Fruit fly (Drosophila melanogaster) whole organism, embryonic: ENCODE results near the gene mAChR-C.

Experiments used
- Antp ChIP-seq: fragments of 200-800 bp; sonication (Bioruptor generic); optimal IDR thresholded peaks from 3 replicates; lab custom pipeline; 2016; ENCODE audit warnings: missing biosample characterization, missing genetic modification characterization
- BEAF-32 ChIP-seq: fragments of 200-800 bp; sonication (Bioruptor generic); optimal IDR thresholded peaks from 3 replicates; lab custom pipeline; 2017; ENCODE audit warnings: missing biosample characterization, missing genetic modification characterization, mild to moderate bottlenecking, moderate library complexity, missing genetic modification reagents
- CG10274 ChIP-seq: fragments of 200-800 bp; sonication (Bioruptor generic); optimal IDR thresholded peaks from 3 replicates; lab custom pipeline; 2017; ENCODE audit warnings: missing biosample characterization, mild to moderate bottlenecking, missing genetic modification characterization
- CG10366 ChIP-seq: fragments of 200-800 bp; sonication (Bioruptor generic); IDR thresholded peaks from 2 replicates; pipeline ENCODE4 v1.3.6; 2022; ENCODE audit warnings: missing biosample characterization, missing genetic modification characterization
- CG10959 ChIP-seq: fragments of 200-800 bp; sonication (Bioruptor generic); IDR thresholded peaks from 2 replicates; pipeline ENCODE4 v1.3.6; 2022; ENCODE audit warnings: missing biosample characterization, missing genetic modification characterization
- CG11247 ChIP-seq: fragments of 200-800 bp; sonication (Bioruptor generic); IDR thresholded peaks from 2 replicates; pipeline ENCODE4 v1.3.6; 2022; ENCODE audit warnings: missing biosample characterization, missing genetic modification characterization
- CG12155 ChIP-seq: fragments of 200-800 bp; sonication (Bioruptor generic); optimal IDR thresholded peaks from 3 replicates; lab custom pipeline; 2016; ENCODE audit warnings: missing biosample characterization, missing genetic modification characterization
- CG14050 ChIP-seq: fragments of 200-800 bp; sonication (Bioruptor generic); IDR thresholded peaks from 3 replicates; pipeline ENCODE4 v1.3.6; 2022; ENCODE audit warnings: missing biosample characterization, missing genetic modification characterization
- CG16815 ChIP-seq: fragments of 200-800 bp; sonication (Bioruptor generic); optimal IDR thresholded peaks from 3 replicates; lab custom pipeline; 2017; ENCODE audit warnings: missing biosample characterization, mild to moderate bottlenecking, missing genetic modification characterization
- CG17829 ChIP-seq: fragments of 200-800 bp; optimal IDR thresholded peaks from 2 replicates; lab custom pipeline; 2019; ENCODE audit warnings: missing biosample characterization, mild to moderate bottlenecking, missing genetic modification characterization, moderate library complexity
- CG2120 ChIP-seq: fragments of 200-800 bp; sonication (Bioruptor generic); optimal IDR thresholded peaks from 3 replicates; lab custom pipeline; 2016; ENCODE audit warnings: missing biosample characterization, missing genetic modification characterization
- CG34376 ChIP-seq: fragments of 200-800 bp; sonication (Bioruptor generic); optimal IDR thresholded peaks from 2 replicates; lab custom pipeline; 2018; ENCODE audit warnings: missing biosample characterization, mild to moderate bottlenecking, missing genetic modification characterization
- CG34422 ChIP-seq: fragments of 200-800 bp; sonication (Bioruptor generic); IDR thresholded peaks from 3 replicates; pipeline ENCODE4 v1.3.6; 2022; ENCODE audit warnings: missing biosample characterization, missing genetic modification characterization
- CG5953 ChIP-seq: fragments of 200-800 bp; sonication (Bioruptor generic); IDR thresholded peaks from 2 replicates; pipeline ENCODE4 v1.3.6; 2022; ENCODE audit warnings: missing biosample characterization, missing genetic modification characterization
- CG7839 ChIP-seq: fragments of 200-800 bp; sonication (Bioruptor generic); optimal IDR thresholded peaks from 3 replicates; lab custom pipeline; 2018; ENCODE audit warnings: missing biosample characterization, mild to moderate bottlenecking, missing genetic modification characterization, moderate library complexity
- CG8281 ChIP-seq: fragments of 200-800 bp; sonication (Bioruptor generic); optimal IDR thresholded peaks from 2 replicates; lab custom pipeline; 2018; ENCODE audit warnings: missing biosample characterization, mild to moderate bottlenecking, missing genetic modification characterization, moderate library complexity
- CrebB ChIP-seq: fragments of 200-800 bp; sonication (Bioruptor generic); optimal IDR thresholded peaks from 3 replicates; lab custom pipeline; 2018; ENCODE audit warnings: missing biosample characterization, mild to moderate bottlenecking, missing genetic modification characterization
- Hr51 ChIP-seq, 2 experiments: fragments of 200-800 bp; sonication (Bioruptor generic); optimal IDR thresholded peaks; 2 replicates in 1 of 2; 3 replicates in 1 of 2; lab custom pipeline; 2016 to 2018; ENCODE audit warnings: missing biosample characterization in 2 of 2, missing genetic modification characterization in 2 of 2, mild to moderate bottlenecking in 1 of 2, moderate library complexity in 1 of 2
- Hsf ChIP-seq: fragments of 200-800 bp; sonication (Bioruptor generic); optimal IDR thresholded peaks from 3 replicates; lab custom pipeline; 2016; ENCODE audit warnings: missing biosample characterization, missing genetic modification characterization
- Jarid2 ChIP-seq: fragments of 200-800 bp; sonication (Bioruptor generic); optimal IDR thresholded peaks from 3 replicates; lab custom pipeline; 2017; ENCODE audit warnings: mild to moderate bottlenecking, missing biosample characterization, missing genetic modification reagents, missing genetic modification characterization
- Meics ChIP-seq: fragments of 200-800 bp; sonication (Bioruptor generic); optimal IDR thresholded peaks from 2 replicates; lab custom pipeline; 2017; ENCODE audit warnings: missing biosample characterization, mild to moderate bottlenecking, missing genetic modification characterization
- Mrtf ChIP-seq: fragments of 200-800 bp; sonication (Bioruptor generic); IDR thresholded peaks from 3 replicates; pipeline ENCODE4 v1.3.6; 2022; ENCODE audit warnings: missing biosample characterization, missing genetic modification characterization
- Six4 ChIP-seq: fragments of 200-800 bp; sonication (Bioruptor generic); optimal IDR thresholded peaks from 2 replicates; lab custom pipeline; 2016; ENCODE audit warnings: missing biosample characterization, missing genetic modification characterization
- Sox100B ChIP-seq: fragments of 200-800 bp; sonication (Bioruptor generic); optimal IDR thresholded peaks from 3 replicates; lab custom pipeline; 2018; ENCODE audit warnings: missing biosample characterization, mild to moderate bottlenecking, missing genetic modification characterization
- Trl ChIP-seq, 3 experiments: fragments of >200 bp in 2 of 3; fragments of 200-800 bp in 1 of 3; sonication (Bioruptor generic) in 1 of 3; optimal IDR thresholded peaks; 2 replicates in 1 of 3; 3 replicates in 2 of 3; lab custom pipeline; 2016 to 2017; ENCODE audit warnings: missing biosample characterization in 1 of 3, missing genetic modification characterization in 1 of 3
- ac ChIP-seq: fragments of 200-800 bp; sonication (Bioruptor generic); optimal IDR thresholded peaks from 3 replicates; lab custom pipeline; 2017; ENCODE audit warnings: missing biosample characterization, mild to moderate bottlenecking, missing genetic modification characterization
- amos ChIP-seq: fragments of 200-800 bp; sonication (Bioruptor generic); IDR thresholded peaks from 2 replicates; pipeline ENCODE4 v1.3.6; 2022; ENCODE audit warnings: missing biosample characterization, missing genetic modification characterization; ENCODE audit not compliant: partially characterized antibody
- ato ChIP-seq: fragments of 200-800 bp; sonication (Bioruptor generic); IDR thresholded peaks from 2 replicates; pipeline ENCODE4 v1.3.6; 2022; ENCODE audit warnings: missing biosample characterization, missing genetic modification characterization; ENCODE audit not compliant: partially characterized antibody
- bigmax ChIP-seq: fragments of 200-800 bp; sonication (Bioruptor generic); optimal IDR thresholded peaks from 2 replicates; lab custom pipeline; 2018; ENCODE audit warnings: missing biosample characterization, mild to moderate bottlenecking, missing genetic modification characterization
- bsh ChIP-seq, 2 experiments: fragments of 200-800 bp; sonication (Bioruptor generic); optimal IDR thresholded peaks; 2 replicates each; lab custom pipeline; 2017 to 2018; ENCODE audit warnings: mild to moderate bottlenecking in 2 of 2, missing biosample characterization in 2 of 2, missing genetic modification characterization in 2 of 2, moderate library complexity in 1 of 2
- chinmo ChIP-seq: fragments of 200-800 bp; sonication (Bioruptor generic); IDR thresholded peaks from 4 replicates; pipeline ENCODE4 v1.3.6; 2022; ENCODE audit warnings: missing biosample characterization, missing genetic modification characterization; ENCODE audit not compliant: partially characterized antibody
- danr ChIP-seq: fragments of 200-800 bp; sonication (Bioruptor generic); IDR thresholded peaks from 2 replicates; pipeline ENCODE4 v1.3.6; 2022; ENCODE audit warnings: missing biosample characterization, missing genetic modification characterization
- fd64A ChIP-seq: fragments of 200-800 bp; sonication (Bioruptor generic); optimal IDR thresholded peaks from 3 replicates; lab custom pipeline; 2018; ENCODE audit warnings: missing biosample characterization, mild to moderate bottlenecking, missing genetic modification characterization
- fd96Cb ChIP-seq: fragments of 200-800 bp; sonication (Bioruptor generic); optimal IDR thresholded peaks from 2 replicates; lab custom pipeline; 2018; ENCODE audit warnings: missing biosample characterization, mild to moderate bottlenecking, missing genetic modification characterization, moderate library complexity
- grau ChIP-seq: fragments of 200-800 bp; optimal IDR thresholded peaks from 3 replicates; lab custom pipeline; 2019; ENCODE audit warnings: missing biosample characterization, mild to moderate bottlenecking, missing genetic modification characterization, moderate library complexity
- gro ChIP-seq: fragments of 200-800 bp; sonication (Bioruptor generic); optimal IDR thresholded peaks from 2 replicates; lab custom pipeline; 2016; ENCODE audit warnings: missing biosample characterization, missing genetic modification characterization
- gt ChIP-seq: fragments of 200-800 bp; sonication (Bioruptor generic); IDR thresholded peaks from 2 replicates; pipeline ENCODE4 v1.3.6; 2022; ENCODE audit warnings: missing biosample characterization, missing genetic modification characterization
- inv ChIP-seq: fragments of 200-800 bp; sonication (Bioruptor generic); IDR thresholded peaks from 2 replicates; pipeline ENCODE4 v1.3.6; 2022; ENCODE audit warnings: missing biosample characterization, missing genetic modification characterization; ENCODE audit not compliant: partially characterized antibody
- pho ChIP-seq: fragments of 200-800 bp; sonication (Bioruptor generic); optimal IDR thresholded peaks from 2 replicates; lab custom pipeline; 2016; ENCODE audit warnings: missing biosample characterization, missing genetic modification characterization
- prd ChIP-seq, 3 experiments: fragments of >200 bp in 2 of 3; fragments of 200-800 bp in 1 of 3; sonication (Bioruptor generic) in 1 of 3; optimal IDR thresholded peaks in 2 of 3; IDR thresholded peaks in 1 of 3; 2 replicates in 2 of 3; 3 replicates in 1 of 3; pipeline versions ENCODE4 v1.3.6 to Lab custom; 2017 to 2022; ENCODE audit warnings: missing biosample characterization in 1 of 3, missing genetic modification characterization in 1 of 3
- schlank ChIP-seq: fragments of 200-800 bp; sonication (Bioruptor generic); optimal IDR thresholded peaks from 2 replicates; lab custom pipeline; 2018; ENCODE audit warnings: missing biosample characterization, mild to moderate bottlenecking, missing genetic modification characterization
- seq ChIP-seq: fragments of 200-800 bp; sonication (Bioruptor generic); IDR thresholded peaks from 2 replicates; pipeline ENCODE4 v1.3.6; 2022; ENCODE audit warnings: missing biosample characterization, missing genetic modification characterization
- sisA ChIP-seq: fragments of 200-800 bp; sonication (Bioruptor generic); IDR thresholded peaks from 2 replicates; pipeline ENCODE4 v1.3.6; 2022; ENCODE audit warnings: missing biosample characterization, missing genetic modification characterization
- slbo ChIP-seq: fragments of 200-800 bp; sonication (Bioruptor generic); IDR thresholded peaks from 2 replicates; pipeline ENCODE4 v1.3.6; 2022; ENCODE audit warnings: missing biosample characterization, missing genetic modification characterization
- sna ChIP-seq: fragments of 200-800 bp; sonication (Bioruptor generic); IDR thresholded peaks from 2 replicates; pipeline ENCODE4 v1.3.6; 2022; ENCODE audit warnings: missing biosample characterization, missing genetic modification characterization; ENCODE audit not compliant: partially characterized antibody
- ssp ChIP-seq: fragments of 200-800 bp; sonication (Bioruptor generic); IDR thresholded peaks from 2 replicates; pipeline ENCODE4 v1.3.6; 2022; ENCODE audit warnings: missing biosample characterization, missing genetic modification characterization
- trh ChIP-seq: fragments of 200-800 bp; sonication (Bioruptor generic); optimal IDR thresholded peaks from 2 replicates; lab custom pipeline; 2016; ENCODE audit warnings: missing biosample characterization, missing genetic modification characterization
- wor ChIP-seq: fragments of 200-800 bp; sonication (Bioruptor generic); IDR thresholded peaks from 2 replicates; pipeline ENCODE4 v1.3.6; 2022; ENCODE audit warnings: missing biosample characterization, missing genetic modification characterization

Gene mAChR-C

dm6 chrX:6863289-6863938 is 30.9 kb upstream of the mAChR-C start, which contains the start of gene CG43736 (continued):
- peak; percentile 83 for TF ChIP-seq fd64A
- TF ChIP-seq Antp (GFP tag; lab: Kevin White, UChicago) = peak; percentile 88
- TF ChIP-seq Hsf = peak; percentile 94
- TF ChIP-seq CG8281 (tag; lab: Kevin White, UChicago) = peak; percentile 90
- peak; percentile 92 for TF ChIP-seq CrebB (tag; lab: Kevin White, UChicago)
- peak; percentile 69 for TF ChIP-seq ssp
- TF ChIP-seq ac = peak; percentile 76
- peak; percentile 98 for TF ChIP-seq Sox100B
- TF ChIP-seq sisA (GFP tag; lab: Robert Waterston, UW) = peak; percentile 90
- peak; percentile 98 for TF ChIP-seq fd96Cb (tag; lab: Kevin White, UChicago)
- no peak for TF ChIP-seq sna (GFP tag; lab: Robert Waterston, UW)
- peak; percentile 88 for TF ChIP-seq wor
- TF ChIP-seq CG2120 = peak; percentile 97
- no peak for TF ChIP-seq inv (GFP tag; lab: Robert Waterston, UW)
- peak; percentile 74 for TF ChIP-seq gt (GFP tag; lab: Robert Waterston, UW)
- TF ChIP-seq schlank (tag; lab: Kevin White, UChicago) = peak; percentile 91
- peak; percentile 90 for TF ChIP-seq danr (GFP tag; lab: Robert Waterston, UW)
- TF ChIP-seq gro (GFP tag; lab: Kevin White, UChicago) = peak; percentile 90
- TF ChIP-seq CG17829 (tag; lab: Kevin White, UChicago) = peak; percentile 97
- peak; percentile 98 for TF ChIP-seq CG7839
- peak; percentile 86 for TF ChIP-seq CG34422 (GFP tag; lab: Robert Waterston, UW)
- no peak for TF ChIP-seq ato (GFP tag; lab: Robert Waterston, UW)
- no peak for TF ChIP-seq amos (GFP tag; lab: Robert Waterston, UW)
- peak; percentile 87 for TF ChIP-seq Mrtf
- peak; percentile 70 for TF ChIP-seq CG5953 (GFP tag; lab: Robert Waterston, UW)
- TF ChIP-seq Hr51 (GFP tag; optimal IDR thresholded peaks at IDR 0.05; lab: Kevin White, UChicago) = peak; percentile 87 to 98
- peak; percentile 78 for TF ChIP-seq CG14050 (GFP tag; lab: Robert Waterston, UW)
- TF ChIP-seq pho (GFP tag; lab: Kevin White, UChicago) = peak; percentile 93
- TF ChIP-seq prd (optimal IDR thresholded peaks at IDR 0.05; lab: Kevin White, UChicago) = no peak
- peak; percentile 88 for TF ChIP-seq prd (GFP tag; IDR thresholded peaks at IDR 0.05; lab: Robert Waterston, UW)
- peak; percentile 91 for TF ChIP-seq slbo (GFP tag; lab: Robert Waterston, UW)
- peak; percentile 96 for TF ChIP-seq CG34376 (GFP tag; lab: Kevin White, UChicago)
- TF ChIP-seq grau (tag; lab: Kevin White, UChicago) = peak; percentile 97
- peak; percentile 83 for TF ChIP-seq Jarid2 (GFP tag; lab: Kevin White, UChicago)
- TF ChIP-seq Meics = peak; percentile 96
- peak; percentile 92 to 96 for TF ChIP-seq bsh (GFP tag; optimal IDR thresholded peaks at IDR 0.05; lab: Kevin White, UChicago)
- no peak for TF ChIP-seq chinmo (GFP tag; lab: Robert Waterston, UW)
- peak; percentile 91 for TF ChIP-seq CG16815 (GFP tag; lab: Kevin White, UChicago)
- peak; percentile 81 for TF ChIP-seq CG10366 (GFP tag; lab: Robert Waterston, UW)
- peak; percentile 17 for TF ChIP-seq BEAF-32 (GFP tag; lab: Kevin White, UChicago)
- no peak for TF ChIP-seq Trl (optimal IDR thresholded peaks at IDR 0.05; lab: Kevin White, UChicago)
- TF ChIP-seq Trl (GFP tag; optimal IDR thresholded peaks at IDR 0.05; lab: Kevin White, UChicago) = peak; percentile 92
- peak; percentile 50; the same call in 1 of the 2 replicates for TF ChIP-seq CG10959 (GFP tag; lab: Robert Waterston, UW)
- peak; percentile 99 for TF ChIP-seq CG10274 (GFP tag; lab: Kevin White, UChicago)
- TF ChIP-seq CG11247 (GFP tag; lab: Robert Waterston, UW) = peak; percentile 77
- peak; percentile 90 for TF ChIP-seq seq
- peak; percentile 94 for TF ChIP-seq Six4 (GFP tag; lab: Kevin White, UChicago)
- peak; percentile 91 for TF ChIP-seq CG12155
- TF ChIP-seq trh (GFP tag; lab: Kevin White, UChicago) = peak; percentile 86
- peak; percentile 48 for TF ChIP-seq bigmax
